Fruit fly (Drosophila melanogaster) whole organism, embryonic: ENCODE results near the gene CG9886.
A peak's percentile ranks its signal among the peaks of the same experiment; 100 is the strongest.

Source experiments
- Aef1 ChIP-seq: fragments of 200-800 bp; sonication (Bioruptor generic); IDR thresholded peaks from 3 replicates; pipeline ENCODE4 v1.3.6; 2022; ENCODE audit warnings: missing biosample characterization, missing genetic modification characterization
- B-H2 ChIP-seq: fragments of 200-800 bp; sonication (Bioruptor generic); optimal IDR thresholded peaks from 2 replicates; lab custom pipeline; 2018; ENCODE audit warnings: missing biosample characterization, mild to moderate bottlenecking, missing genetic modification characterization
- CG11560 ChIP-seq: fragments of 200-800 bp; sonication (Bioruptor generic); IDR thresholded peaks from 3 replicates; pipeline ENCODE4 v1.3.6; 2022; ENCODE audit warnings: missing biosample characterization, missing genetic modification characterization
- CG12104 ChIP-seq: fragments of 200-800 bp; sonication (Bioruptor generic); optimal IDR thresholded peaks from 3 replicates; lab custom pipeline; 2016; ENCODE audit warnings: missing biosample characterization, missing genetic modification characterization
- CG12299 ChIP-seq: fragments of 200-800 bp; sonication (Bioruptor generic); optimal IDR thresholded peaks from 2 replicates; lab custom pipeline; 2018; ENCODE audit warnings: missing biosample characterization, mild to moderate bottlenecking, missing genetic modification characterization
- CG15269 ChIP-seq: fragments of 200-800 bp; sonication (Bioruptor generic); optimal IDR thresholded peaks from 2 replicates; lab custom pipeline; 2018; ENCODE audit warnings: missing biosample characterization, mild to moderate bottlenecking, missing genetic modification characterization, moderate library complexity
- CG15696 ChIP-seq: fragments of 200-800 bp; sonication (Bioruptor generic); optimal IDR thresholded peaks from 2 replicates; lab custom pipeline; 2019; ENCODE audit warnings: missing biosample characterization, mild to moderate bottlenecking, missing genetic modification characterization, moderate library complexity
- CG1603 ChIP-seq: fragments of 200-800 bp; sonication (Bioruptor generic); optimal IDR thresholded peaks from 2 replicates; lab custom pipeline; 2019; ENCODE audit warnings: missing biosample characterization, mild to moderate bottlenecking, missing genetic modification characterization, moderate library complexity
- CG17186 ChIP-seq: fragments of 200-800 bp; sonication (Bioruptor generic); optimal IDR thresholded peaks from 3 replicates; lab custom pipeline; 2017; ENCODE audit warnings: missing biosample characterization, missing genetic modification reagents, missing genetic modification characterization
- CG1832 ChIP-seq: fragments of 200-800 bp; sonication (Bioruptor generic); optimal IDR thresholded peaks from 2 replicates; lab custom pipeline; 2017; ENCODE audit warnings: missing biosample characterization, mild to moderate bottlenecking, missing genetic modification characterization, inconsistent platforms
- CG18599 ChIP-seq: fragments of 200-800 bp; sonication (Bioruptor generic); optimal IDR thresholded peaks from 3 replicates; lab custom pipeline; 2017; ENCODE audit warnings: missing biosample characterization, missing genetic modification characterization, mild to moderate bottlenecking, moderate library complexity, missing genetic modification reagents
- CG18764 ChIP-seq: fragments of 200-800 bp; sonication (Bioruptor generic); optimal IDR thresholded peaks from 3 replicates; lab custom pipeline; 2016; ENCODE audit warnings: missing biosample characterization, missing genetic modification characterization
- CG2712 ChIP-seq: fragments of 200-800 bp; optimal IDR thresholded peaks from 3 replicates; lab custom pipeline; 2019; ENCODE audit warnings: missing biosample characterization, mild to moderate bottlenecking, missing genetic modification characterization, moderate library complexity
- CG30403 ChIP-seq: fragments of 200-800 bp; sonication (Bioruptor generic); optimal IDR thresholded peaks from 3 replicates; lab custom pipeline; 2016; ENCODE audit warnings: missing biosample characterization, missing genetic modification characterization
- CG33213 ChIP-seq: fragments of 200-800 bp; sonication (Bioruptor generic); optimal IDR thresholded peaks from 3 replicates; lab custom pipeline; 2016; ENCODE audit warnings: missing biosample characterization, missing genetic modification characterization
- CG4617 ChIP-seq: fragments of 200-800 bp; sonication (Bioruptor generic); optimal IDR thresholded peaks from 3 replicates; lab custom pipeline; 2016; ENCODE audit warnings: missing biosample characterization, missing genetic modification characterization, borderline replicate concordance
- CG7745 ChIP-seq: fragments of 200-800 bp; sonication (Bioruptor generic); optimal IDR thresholded peaks from 2 replicates; lab custom pipeline; 2018; ENCODE audit warnings: missing biosample characterization, mild to moderate bottlenecking, missing genetic modification characterization, moderate library complexity
- CG8478 ChIP-seq: fragments of >200 bp; optimal IDR thresholded peaks from 2 replicates; lab custom pipeline; 2018
- CG8924 ChIP-seq: fragments of 200-800 bp; optimal IDR thresholded peaks from 3 replicates; lab custom pipeline; 2019; ENCODE audit warnings: missing biosample characterization, mild to moderate bottlenecking, missing genetic modification characterization, moderate library complexity
- CG9727 ChIP-seq: fragments of 200-800 bp; sonication (Bioruptor generic); optimal IDR thresholded peaks from 3 replicates; lab custom pipeline; 2017; ENCODE audit warnings: missing biosample characterization, mild to moderate bottlenecking, missing genetic modification characterization
- CoRest ChIP-seq: fragments of 200-800 bp; sonication (Bioruptor generic); optimal IDR thresholded peaks from 3 replicates; lab custom pipeline; 2018; ENCODE audit warnings: missing biosample characterization, mild to moderate bottlenecking, missing genetic modification characterization, moderate library complexity
- Dek ChIP-seq: fragments of 200-800 bp; sonication (Bioruptor generic); optimal IDR thresholded peaks from 3 replicates; lab custom pipeline; 2019; ENCODE audit warnings: missing biosample characterization, mild to moderate bottlenecking, missing genetic modification characterization, moderate library complexity
- Fer1 ChIP-seq: fragments of 200-800 bp; sonication (Bioruptor generic); optimal IDR thresholded peaks from 2 replicates; lab custom pipeline; 2017; ENCODE audit warnings: missing biosample characterization, mild to moderate bottlenecking, missing genetic modification characterization
- H2.0 ChIP-seq: fragments of 200-800 bp; sonication (Bioruptor generic); IDR thresholded peaks from 2 replicates; pipeline ENCODE4 v1.3.6; 2022; ENCODE audit warnings: missing biosample characterization, missing genetic modification characterization
- HLHmδ ChIP-seq: fragments of 200-800 bp; sonication (Bioruptor generic); optimal IDR thresholded peaks from 2 replicates; lab custom pipeline; 2018; ENCODE audit warnings: missing biosample characterization, mild to moderate bottlenecking, missing genetic modification characterization, moderate library complexity
- MBD-R2 ChIP-seq: fragments of 200-800 bp; sonication (Bioruptor generic); IDR thresholded peaks from 2 replicates; pipeline ENCODE4 v1.3.6; 2022; ENCODE audit warnings: missing biosample characterization, missing genetic modification characterization
- Oli ChIP-seq: fragments of 200-800 bp; sonication (Bioruptor generic); optimal IDR thresholded peaks from 2 replicates; lab custom pipeline; 2018; ENCODE audit warnings: missing biosample characterization, mild to moderate bottlenecking, missing genetic modification characterization, moderate library complexity
- bab2 ChIP-seq: fragments of 200-800 bp; sonication (Bioruptor generic); optimal IDR thresholded peaks from 2 replicates; lab custom pipeline; 2016; ENCODE audit warnings: missing biosample characterization, missing genetic modification characterization
- dan ChIP-seq: fragments of 200-800 bp; sonication (Bioruptor generic); IDR thresholded peaks from 2 replicates; pipeline ENCODE4 v1.3.6; 2022; ENCODE audit warnings: missing biosample characterization, missing genetic modification characterization
- dm ChIP-seq: fragments of 200-800 bp; sonication (Bioruptor generic); optimal IDR thresholded peaks from 3 replicates; lab custom pipeline; 2016; ENCODE audit warnings: missing biosample characterization, missing genetic modification characterization
- esg ChIP-seq: fragments of 200-800 bp; sonication (Bioruptor generic); conservative IDR thresholded peaks from 2 replicates; pipeline ENCODE4 v1.3.6; 2022; ENCODE audit warnings: missing biosample characterization, missing genetic modification characterization
- exex ChIP-seq: fragments of 200-800 bp; sonication (Bioruptor generic); optimal IDR thresholded peaks from 4 replicates; lab custom pipeline; 2018; ENCODE audit warnings: missing biosample characterization, mild to moderate bottlenecking, missing genetic modification characterization, moderate library complexity
- gce ChIP-seq: fragments of 200-800 bp; sonication (Bioruptor generic); IDR thresholded peaks from 3 replicates; pipeline ENCODE4 v1.3.6; 2022; ENCODE audit warnings: missing biosample characterization, missing genetic modification characterization
- gcm ChIP-seq: fragments of 200-800 bp; sonication (Bioruptor generic); optimal IDR thresholded peaks from 2 replicates; lab custom pipeline; 2019; ENCODE audit warnings: missing biosample characterization, mild to moderate bottlenecking, missing genetic modification characterization, moderate library complexity
- gfzf ChIP-seq: fragments of 200-800 bp; sonication (Bioruptor generic); optimal IDR thresholded peaks from 2 replicates; lab custom pipeline; 2016; ENCODE audit warnings: missing biosample characterization, mild to moderate bottlenecking, missing genetic modification characterization, moderate library complexity
- ind ChIP-seq: fragments of 200-800 bp; sonication (Bioruptor generic); optimal IDR thresholded peaks from 3 replicates; lab custom pipeline; 2016; ENCODE audit warnings: missing biosample characterization, missing genetic modification characterization
- jing ChIP-seq: fragments of 200-800 bp; sonication (Bioruptor generic); optimal IDR thresholded peaks from 2 replicates; lab custom pipeline; 2018; ENCODE audit warnings: missing biosample characterization, mild to moderate bottlenecking, missing genetic modification characterization
- maf-S ChIP-seq: fragments of 200-800 bp; sonication (Bioruptor generic); optimal IDR thresholded peaks from 2 replicates; lab custom pipeline; 2016; ENCODE audit warnings: missing biosample characterization, missing genetic modification characterization
- nau ChIP-seq: fragments of 200-800 bp; sonication (Bioruptor generic); optimal IDR thresholded peaks from 3 replicates; lab custom pipeline; 2017; ENCODE audit warnings: missing biosample characterization, mild to moderate bottlenecking, missing genetic modification characterization, missing genetic modification reagents
- nmo ChIP-seq: fragments of 200-800 bp; sonication (Bioruptor generic); optimal IDR thresholded peaks from 2 replicates; lab custom pipeline; 2018; ENCODE audit warnings: missing biosample characterization, mild to moderate bottlenecking, missing genetic modification characterization, moderate library complexity
- pzg ChIP-seq: fragments of 200-800 bp; sonication (Bioruptor generic); optimal IDR thresholded peaks from 3 replicates; lab custom pipeline; 2018; ENCODE audit warnings: missing biosample characterization, mild to moderate bottlenecking, missing genetic modification characterization, moderate library complexity
- ranshi ChIP-seq: fragments of 200-800 bp; sonication (Bioruptor generic); IDR thresholded peaks from 2 replicates; pipeline ENCODE4 v1.3.6; 2022; ENCODE audit warnings: missing biosample characterization, missing genetic modification characterization
- scrt ChIP-seq: fragments of 200-800 bp; sonication (Bioruptor generic); optimal IDR thresholded peaks from 2 replicates; lab custom pipeline; 2018; ENCODE audit warnings: missing biosample characterization, mild to moderate bottlenecking, missing genetic modification characterization, moderate library complexity
- ssp ChIP-seq: fragments of 200-800 bp; sonication (Bioruptor generic); IDR thresholded peaks from 2 replicates; pipeline ENCODE4 v1.3.6; 2022; ENCODE audit warnings: missing biosample characterization, missing genetic modification characterization
- trh ChIP-seq: fragments of 200-800 bp; sonication (Bioruptor generic); optimal IDR thresholded peaks from 2 replicates; lab custom pipeline; 2016; ENCODE audit warnings: missing biosample characterization, missing genetic modification characterization
- ttk ChIP-seq: fragments of 200-800 bp; sonication (Bioruptor generic); IDR thresholded peaks from 2 replicates; pipeline ENCODE4 v2.1.2; 2022; ENCODE audit warnings: missing biosample characterization, missing genetic modification characterization
- usp ChIP-seq: fragments of >200 bp; optimal IDR thresholded peaks from 2 replicates; lab custom pipeline; 2017; ENCODE audit warnings: missing biosample characterization, missing genetic modification characterization
- vnd ChIP-seq: fragments of 200-800 bp; sonication (Bioruptor generic); IDR thresholded peaks from 3 replicates; pipeline ENCODE4 v1.3.6; 2022; ENCODE audit warnings: missing biosample characterization, missing genetic modification characterization; ENCODE audit not compliant: partially characterized antibody
- vvl ChIP-seq: fragments of 200-800 bp; sonication (Bioruptor generic); IDR thresholded peaks from 2 replicates; pipeline ENCODE4 v1.3.6; 2022; ENCODE audit warnings: missing biosample characterization, missing genetic modification characterization
- zfh1 ChIP-seq: fragments of 200-800 bp; sonication (Bioruptor generic); IDR thresholded peaks from 3 replicates; pipeline ENCODE4 v1.3.6; 2022; ENCODE audit warnings: missing biosample characterization, missing genetic modification characterization

The CG9886 gene

DNA sequence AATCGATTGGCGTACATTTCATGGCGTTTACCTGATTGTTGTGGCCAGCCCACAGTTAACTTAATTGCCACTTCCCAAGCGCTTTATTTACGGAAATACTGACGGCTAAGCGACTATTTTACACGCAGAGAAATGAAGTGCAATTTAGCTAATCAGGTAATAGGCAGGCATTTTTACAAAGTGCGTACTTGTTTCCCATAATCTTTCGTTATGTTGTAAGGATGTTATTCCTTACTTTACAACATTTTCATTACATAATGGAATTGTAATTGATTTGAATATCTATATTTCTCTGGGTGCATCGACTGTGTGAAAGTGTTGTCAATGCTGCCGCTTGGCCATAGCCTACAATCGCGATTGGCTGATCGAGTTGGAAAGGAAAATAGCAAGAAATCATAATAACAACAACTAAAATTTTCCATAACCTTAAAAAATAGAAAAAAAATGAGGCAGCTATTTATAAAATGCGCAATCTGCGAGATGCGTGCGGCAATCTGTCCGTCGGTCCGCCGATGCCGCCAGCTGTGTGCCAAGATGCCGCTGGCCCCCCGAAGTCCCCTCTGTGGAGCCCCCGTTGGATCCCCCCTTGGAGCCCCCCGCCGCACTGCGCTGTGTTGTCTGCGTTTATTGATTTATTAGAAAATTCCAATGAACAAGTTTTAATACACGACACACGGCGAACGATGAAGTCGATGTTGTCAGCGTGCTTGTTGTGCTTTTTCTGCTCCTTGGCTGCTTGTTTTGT lies 6.0 kb downstream of the CG9886 start (continued):
- TF ChIP-seq zfh1 (GFP tag; lab: Robert Waterston, UW) (no peak), H2.0 (peak; percentile 47), bab2 (GFP tag; lab: Kevin White, UChicago) (peak; percentile 44), trh (GFP tag; lab: Kevin White, UChicago) (no peak), CG11560 (tag; lab: Robert Waterston, UW) (0 out of 3 replicates have a peak, but pooled peaks have one; percentile 28), CG18599 (peak; percentile 42), ttk (GFP tag; lab: Robert Waterston, UW) (peak; percentile 69), exex (tag; lab: Kevin White, UChicago) (no peak), ssp (GFP tag; lab: Robert Waterston, UW) (0 out of 2 replicates have a peak, but pooled peaks have one; percentile 14), ranshi (GFP tag; lab: Robert Waterston, UW) (peak; percentile 57), CG15696 (tag; lab: Kevin White, UChicago) (no peak), jing (peak; percentile 31), gce (GFP tag; lab: Robert Waterston, UW) (no peak), CG8478 (no peak), CG12299 (tag; lab: Kevin White, UChicago) (no peak), CG17186 (GFP tag; lab: Kevin White, UChicago) (no peak), usp (GFP tag; lab: Kevin White, UChicago) (no peak), Aef1 (GFP tag; lab: Robert Waterston, UW) (peak; percentile 54; the same call in 2 of the 3 replicates), dan (GFP tag; lab: Robert Waterston, UW) (no peak), scrt (GFP tag; lab: Kevin White, UChicago) (no peak), ind (GFP tag; lab: Kevin White, UChicago) (peak; percentile 65), CG1832 (no peak), maf-S (peak; percentile 36), CG18764 (GFP tag; lab: Kevin White, UChicago) (peak; percentile 16), Oli (peak; percentile 63), vvl (GFP tag; lab: Robert Waterston, UW) (peak; percentile 77), MBD-R2 (GFP tag; lab: Robert Waterston, UW) (0 out of 2 replicates have a peak, but pooled peaks have one; percentile 24), pzg (no peak), gcm (GFP tag; lab: Kevin White, UChicago) (no peak), esg (GFP tag; lab: Robert Waterston, UW) (peak; percentile 42), nau (GFP tag; lab: Kevin White, UChicago) (peak; percentile 32), CG9727 (GFP tag; lab: Kevin White, UChicago) (peak; percentile 4), B-H2 (GFP tag; lab: Kevin White, UChicago) (no peak), dm (no peak), vnd (no peak), CG30403 (GFP tag; lab: Kevin White, UChicago) (peak; percentile 66), gfzf (GFP tag; lab: Kevin White, UChicago) (no peak), CG33213 (GFP tag; lab: Kevin White, UChicago) (peak; percentile 37), HLHmδ (no peak), CG15269 (tag; lab: Kevin White, UChicago) (peak; percentile 55), Dek (tag; lab: Kevin White, UChicago) (no peak), CG7745 (tag; lab: Kevin White, UChicago) (no peak), nmo (GFP tag; lab: Kevin White, UChicago) (peak; percentile 58), CG1603 (peak; percentile 80), CG12104 (GFP tag; lab: Kevin White, UChicago) (no peak), CG4617 (no peak), Fer1 (peak; percentile 11), CG8924 (tag; lab: Kevin White, UChicago) (peak; percentile 34), CG2712 (tag; lab: Kevin White, UChicago) (peak; percentile 58), CoRest (tag; lab: Kevin White, UChicago) (peak; percentile 40)
